Fruit fly (Drosophila melanogaster) whole organism, embryonic: ENCODE data around the gene Mlp84B.

Experiments
- Asciz ChIP-seq: fragments of 200-800 bp; sonication (Bioruptor generic); optimal IDR thresholded peaks from 2 replicates; lab custom pipeline; 2017; ENCODE audit warnings: missing biosample characterization, mild to moderate bottlenecking, missing genetic modification characterization, missing genetic modification reagents
- Atf3 ChIP-seq: fragments of 200-800 bp; sonication (Bioruptor generic); optimal IDR thresholded peaks from 3 replicates; lab custom pipeline; 2016; ENCODE audit warnings: missing biosample characterization, missing genetic modification characterization
- CG10431 ChIP-seq: fragments of 200-800 bp; sonication (Bioruptor generic); optimal IDR thresholded peaks from 3 replicates; lab custom pipeline; 2018; ENCODE audit warnings: missing biosample characterization, mild to moderate bottlenecking, missing genetic modification characterization
- CG11093 ChIP-seq: fragments of 200-800 bp; sonication (Bioruptor generic); IDR thresholded peaks from 3 replicates; pipeline ENCODE4 v1.3.6; 2022; ENCODE audit warnings: missing biosample characterization, missing genetic modification characterization
- CG17385 ChIP-seq: fragments of 200-800 bp; sonication (Bioruptor generic); optimal IDR thresholded peaks from 3 replicates; lab custom pipeline; 2018; ENCODE audit warnings: missing biosample characterization, mild to moderate bottlenecking, missing genetic modification characterization
- CG18599 ChIP-seq: fragments of 200-800 bp; sonication (Bioruptor generic); optimal IDR thresholded peaks from 3 replicates; lab custom pipeline; 2017; ENCODE audit warnings: missing biosample characterization, missing genetic modification characterization, mild to moderate bottlenecking, moderate library complexity, missing genetic modification reagents
- CG2129 ChIP-seq: fragments of 200-800 bp; sonication (Bioruptor generic); IDR thresholded peaks from 2 replicates; pipeline ENCODE4 v1.3.6; 2022; ENCODE audit warnings: missing biosample characterization, missing genetic modification characterization; ENCODE audit not compliant: partially characterized antibody
- CG2202 ChIP-seq: fragments of 200-800 bp; sonication (Bioruptor generic); optimal IDR thresholded peaks from 2 replicates; lab custom pipeline; 2018; ENCODE audit warnings: missing biosample characterization, mild to moderate bottlenecking, missing genetic modification characterization
- CG33213 ChIP-seq: fragments of 200-800 bp; sonication (Bioruptor generic); optimal IDR thresholded peaks from 3 replicates; lab custom pipeline; 2016; ENCODE audit warnings: missing biosample characterization, missing genetic modification characterization
- CG42726 ChIP-seq: fragments of 200-800 bp; sonication (Bioruptor generic); IDR thresholded peaks from 2 replicates; pipeline ENCODE4 v1.3.6; 2022; ENCODE audit warnings: missing biosample characterization, missing genetic modification characterization; ENCODE audit not compliant: partially characterized antibody
- CG7357 ChIP-seq: fragments of 200-800 bp; sonication (Bioruptor generic); IDR thresholded peaks from 3 replicates; pipeline ENCODE4 v1.3.6; 2022; ENCODE audit warnings: missing biosample characterization, missing genetic modification characterization
- CG9797 ChIP-seq: fragments of 200-800 bp; sonication (Bioruptor generic); optimal IDR thresholded peaks from 3 replicates; lab custom pipeline; 2018; ENCODE audit warnings: missing biosample characterization, mild to moderate bottlenecking, missing genetic modification characterization
- CrebB ChIP-seq: fragments of 200-800 bp; sonication (Bioruptor generic); optimal IDR thresholded peaks from 3 replicates; lab custom pipeline; 2018; ENCODE audit warnings: missing biosample characterization, mild to moderate bottlenecking, missing genetic modification characterization
- Dad ChIP-seq: fragments of 200-800 bp; sonication (Bioruptor generic); optimal IDR thresholded peaks from 3 replicates; lab custom pipeline; 2016; ENCODE audit warnings: missing biosample characterization, missing genetic modification characterization
- Dbx ChIP-seq: fragments of 200-800 bp; sonication (Bioruptor generic); IDR thresholded peaks from 3 replicates; pipeline ENCODE4 v1.3.6; 2022; ENCODE audit warnings: missing biosample characterization, missing genetic modification characterization
- Dip3 ChIP-seq: fragments of 200-800 bp; sonication (Bioruptor generic); optimal IDR thresholded peaks from 3 replicates; lab custom pipeline; 2016; ENCODE audit warnings: missing biosample characterization, missing genetic modification characterization
- Doc2 ChIP-seq: fragments of 200-800 bp; sonication (Bioruptor generic); IDR thresholded peaks from 2 replicates; pipeline ENCODE4 v1.3.6; 2022; ENCODE audit warnings: missing biosample characterization, missing genetic modification characterization
- E2f2 ChIP-seq: fragments of 200-800 bp; sonication (Bioruptor generic); IDR thresholded peaks from 2 replicates; pipeline ENCODE4 v1.3.6; 2022; ENCODE audit warnings: missing biosample characterization, missing genetic modification characterization
- ERR ChIP-seq: fragments of 200-800 bp; sonication (Bioruptor generic); optimal IDR thresholded peaks from 2 replicates; lab custom pipeline; 2016; ENCODE audit warnings: missing biosample characterization, missing genetic modification characterization
- Hr78 ChIP-seq, 2 experiments: fragments of 200-800 bp in 1 of 2; fragments of >200 bp in 1 of 2; sonication (Bioruptor generic) in 1 of 2; optimal IDR thresholded peaks; 2 replicates each; lab custom pipeline; 2017 to 2019; ENCODE audit warnings: missing biosample characterization in 2 of 2, missing genetic modification characterization in 2 of 2, mild to moderate bottlenecking in 1 of 2, moderate library complexity in 1 of 2
- Mrtf ChIP-seq: fragments of 200-800 bp; sonication (Bioruptor generic); IDR thresholded peaks from 3 replicates; pipeline ENCODE4 v1.3.6; 2022; ENCODE audit warnings: missing biosample characterization, missing genetic modification characterization
- Opbp ChIP-seq: fragments of 200-800 bp; sonication (Bioruptor generic); IDR thresholded peaks from 3 replicates; pipeline ENCODE4 v1.3.6; 2022; ENCODE audit warnings: missing biosample characterization, missing genetic modification characterization; ENCODE audit not compliant: partially characterized antibody
- PHDP ChIP-seq: fragments of 200-800 bp; sonication (Bioruptor generic); optimal IDR thresholded peaks from 3 replicates; lab custom pipeline; 2018; ENCODE audit warnings: missing biosample characterization, mild to moderate bottlenecking, missing genetic modification characterization, moderate library complexity
- Ravus ChIP-seq: fragments of 200-800 bp; sonication (Bioruptor generic); IDR thresholded peaks from 2 replicates; pipeline ENCODE4 v1.3.6; 2022; ENCODE audit warnings: missing biosample characterization, missing genetic modification characterization
- Rfx ChIP-seq: fragments of 200-800 bp; sonication (Bioruptor generic); IDR thresholded peaks from 2 replicates; pipeline ENCODE4 v1.3.6; 2022; ENCODE audit warnings: missing biosample characterization, missing genetic modification characterization
- Ssrp ChIP-seq: fragments of 200-800 bp; sonication (Bioruptor generic); optimal IDR thresholded peaks from 2 replicates; lab custom pipeline; 2018; ENCODE audit warnings: missing biosample characterization, mild to moderate bottlenecking, missing genetic modification characterization, moderate library complexity
- ara ChIP-seq: fragments of 200-800 bp; sonication (Bioruptor generic); IDR thresholded peaks from 2 replicates; pipeline ENCODE4 v1.3.6; 2022; ENCODE audit warnings: missing biosample characterization, missing genetic modification characterization
- cg ChIP-seq: fragments of 200-800 bp; sonication (Bioruptor generic); optimal IDR thresholded peaks from 3 replicates; lab custom pipeline; 2019; ENCODE audit warnings: missing biosample characterization, mild to moderate bottlenecking, missing genetic modification characterization, moderate library complexity
- chinmo ChIP-seq: fragments of 200-800 bp; sonication (Bioruptor generic); IDR thresholded peaks from 4 replicates; pipeline ENCODE4 v1.3.6; 2022; ENCODE audit warnings: missing biosample characterization, missing genetic modification characterization; ENCODE audit not compliant: partially characterized antibody
- fru ChIP-seq: fragments of >200 bp; optimal IDR thresholded peaks from 2 replicates; lab custom pipeline; 2017
- gro ChIP-seq: fragments of 200-800 bp; sonication (Bioruptor generic); optimal IDR thresholded peaks from 2 replicates; lab custom pipeline; 2016; ENCODE audit warnings: missing biosample characterization, missing genetic modification characterization
- hb ChIP-seq: fragments of 200-800 bp; sonication (Bioruptor generic); IDR thresholded peaks from 3 replicates; pipeline ENCODE4 v1.3.6; 2022; ENCODE audit warnings: missing biosample characterization, missing genetic modification characterization; ENCODE audit not compliant: partially characterized antibody
- hbn ChIP-seq: fragments of 200-800 bp; sonication (Bioruptor generic); IDR thresholded peaks from 2 replicates; pipeline ENCODE4 v1.3.6; 2022; ENCODE audit warnings: missing biosample characterization, missing genetic modification characterization; ENCODE audit not compliant: partially characterized antibody
- hth ChIP-seq: fragments of >200 bp; optimal IDR thresholded peaks from 2 replicates; lab custom pipeline; 2017; ENCODE audit warnings: inconsistent platforms
- insv ChIP-seq, 2 experiments: fragments of 200-800 bp; sonication (Bioruptor generic); optimal IDR thresholded peaks; 3 replicates each; lab custom pipeline; 2016 to 2018; ENCODE audit warnings: missing biosample characterization in 2 of 2, missing genetic modification characterization in 2 of 2
- odd ChIP-seq: fragments of 200-800 bp; sonication (Bioruptor generic); optimal IDR thresholded peaks from 2 replicates; lab custom pipeline; 2017; ENCODE audit warnings: missing biosample characterization, mild to moderate bottlenecking, missing genetic modification characterization
- pan ChIP-seq, 4 experiments: fragments of >200 bp in 3 of 4; fragments of 200-800 bp in 1 of 4; sonication (Bioruptor generic) in 1 of 4; optimal IDR thresholded peaks in 3 of 4; IDR thresholded peaks in 1 of 4; 2 replicates each; pipeline versions ENCODE4 v1.3.6 to Lab custom; 2017 to 2022; ENCODE audit warnings: missing biosample characterization in 2 of 4, missing genetic modification characterization in 2 of 4, mixed read lengths in 1 of 4
- pb ChIP-seq: fragments of 200-800 bp; sonication (Bioruptor generic); optimal IDR thresholded peaks from 3 replicates; lab custom pipeline; 2016; ENCODE audit warnings: missing biosample characterization, missing genetic modification characterization
- prd ChIP-seq, 3 experiments: fragments of >200 bp in 2 of 3; fragments of 200-800 bp in 1 of 3; sonication (Bioruptor generic) in 1 of 3; optimal IDR thresholded peaks in 2 of 3; IDR thresholded peaks in 1 of 3; 2 replicates in 2 of 3; 3 replicates in 1 of 3; pipeline versions ENCODE4 v1.3.6 to Lab custom; 2017 to 2022; ENCODE audit warnings: missing biosample characterization in 1 of 3, missing genetic modification characterization in 1 of 3
- sc ChIP-seq, 3 experiments: fragments of >200 bp in 2 of 3; fragments of 200-800 bp in 1 of 3; sonication (Bioruptor generic) in 1 of 3; optimal IDR thresholded peaks; 2 replicates in 2 of 3; 3 replicates in 1 of 3; lab custom pipeline; 2017; ENCODE audit warnings: mild to moderate bottlenecking in 1 of 3, missing biosample characterization in 1 of 3, missing genetic modification characterization in 1 of 3, missing genetic modification reagents in 1 of 3
- tio ChIP-seq: fragments of 200-800 bp; sonication (Bioruptor generic); optimal IDR thresholded peaks from 2 replicates; lab custom pipeline; 2017; ENCODE audit warnings: missing biosample characterization, missing genetic modification characterization, inconsistent platforms
- tna ChIP-seq: fragments of 200-800 bp; sonication (Bioruptor generic); IDR thresholded peaks from 2 replicates; pipeline ENCODE4 v1.3.6; 2022; ENCODE audit warnings: missing biosample characterization, missing genetic modification characterization; ENCODE audit not compliant: partially characterized antibody
- trem ChIP-seq: fragments of 200-800 bp; optimal IDR thresholded peaks from 3 replicates; lab custom pipeline; 2019; ENCODE audit warnings: missing biosample characterization, mild to moderate bottlenecking, missing genetic modification characterization, moderate library complexity
- ttk ChIP-seq: fragments of 200-800 bp; sonication (Bioruptor generic); IDR thresholded peaks from 2 replicates; pipeline ENCODE4 v2.1.2; 2022; ENCODE audit warnings: missing biosample characterization, missing genetic modification characterization
- wek ChIP-seq: fragments of 200-800 bp; sonication (Bioruptor generic); optimal IDR thresholded peaks from 3 replicates; lab custom pipeline; 2018; ENCODE audit warnings: missing biosample characterization, mild to moderate bottlenecking, missing genetic modification characterization, moderate library complexity
- zen ChIP-seq: fragments of 200-800 bp; sonication (Bioruptor generic); optimal IDR thresholded peaks from 3 replicates; lab custom pipeline; 2018; ENCODE audit warnings: missing biosample characterization, mild to moderate bottlenecking, missing genetic modification characterization, moderate library complexity

The Mlp84B gene

DNA sequence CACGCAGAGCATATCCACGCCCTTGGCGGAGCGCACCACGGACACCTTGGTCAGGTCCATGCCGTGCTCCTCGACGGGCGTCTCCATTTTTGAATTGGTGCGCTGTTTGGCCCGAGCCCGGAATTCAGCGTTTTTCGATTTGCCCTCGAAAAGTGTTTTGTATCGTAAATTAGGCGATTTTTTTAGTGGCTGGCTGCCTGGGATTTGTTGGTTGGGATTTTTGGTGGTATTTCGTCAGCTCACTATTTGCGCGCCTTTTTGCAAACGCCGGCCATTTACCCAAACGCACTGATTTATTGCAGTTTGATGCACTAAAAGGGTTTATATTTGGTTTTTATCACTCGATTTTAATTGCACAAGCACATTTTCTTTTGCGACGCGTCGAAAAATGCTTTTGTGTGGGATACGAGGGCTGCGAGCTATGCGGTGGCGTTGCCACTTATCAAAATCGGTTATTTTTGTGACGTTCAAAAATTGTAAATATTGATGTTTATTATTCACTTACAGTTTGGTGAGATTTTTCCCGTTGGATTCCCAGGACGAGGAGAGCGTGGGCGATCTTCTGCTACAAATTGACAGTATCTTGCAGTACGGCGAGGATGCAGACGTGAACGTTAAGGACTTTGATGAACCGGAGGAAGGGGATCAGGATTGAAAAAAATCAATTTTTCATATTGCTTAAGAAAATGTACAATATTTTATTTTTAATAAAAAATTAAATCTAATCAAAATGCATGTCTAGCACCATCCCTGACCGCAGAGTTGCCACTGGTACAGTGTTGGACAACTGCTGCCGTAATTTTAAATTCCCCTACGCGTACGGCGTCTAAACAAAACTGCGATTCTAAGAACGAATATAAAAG lies 33.2 kb upstream of the Mlp84B start, which contains the start of the genes gfzf and Sas-4 (continued):
- TF ChIP-seq Atf3 (GFP tag; lab: Kevin White, UChicago) (peak; percentile 43), hb (GFP tag; lab: Robert Waterston, UW) (no peak), Mrtf (GFP tag; lab: Robert Waterston, UW) (0 out of 3 replicates have a peak, but pooled peaks have one; percentile 37), Ravus (GFP tag; lab: Robert Waterston, UW) (no peak; the same call in 1 of the 2 replicates), pan (optimal IDR thresholded peaks at IDR 0.05; lab: Kevin White, UChicago) (no peak), pan (GFP tag; optimal IDR thresholded peaks at IDR 0.05 in 1 of 2, IDR thresholded peaks at IDR 0.05 in 1 of 2) (peak in 1 of 2 experiments; percentile 64), ttk (peak; percentile 48; the same call in 1 of the 2 replicates), Dad (GFP tag; lab: Kevin White, UChicago) (no peak), insv (GFP tag; optimal IDR thresholded peaks at IDR 0.05; lab: Kevin White, UChicago) (peak in 1 of 2 experiments; percentile 18), CG42726 (GFP tag; lab: Robert Waterston, UW) (no peak), wek (no peak), Dip3 (GFP tag; lab: Kevin White, UChicago) (peak; percentile 59), gro (no peak), tna (no peak), Rfx (GFP tag; lab: Robert Waterston, UW) (peak; percentile 69), Hr78 (GFP tag; optimal IDR thresholded peaks at IDR 0.05; lab: Kevin White, UChicago) (no peak), CG10431 (GFP tag; lab: Kevin White, UChicago) (no peak), CG2129 (GFP tag; lab: Robert Waterston, UW) (no peak), ERR (GFP tag; lab: Kevin White, UChicago) (no peak), CG11093 (GFP tag; lab: Robert Waterston, UW) (peak; percentile 80; the same call in 2 of the 3 replicates), CG2202 (tag; lab: Kevin White, UChicago) (no peak), hth (lab: Kevin White, UChicago) (no peak), prd (optimal IDR thresholded peaks at IDR 0.05; lab: Kevin White, UChicago) (no peak), prd (GFP tag; IDR thresholded peaks at IDR 0.05; lab: Robert Waterston, UW) (peak; percentile 71; the same call in 2 of the 3 replicates), zen (tag; lab: Kevin White, UChicago) (peak; percentile 39), sc (optimal IDR thresholded peaks at IDR 0.05; lab: Kevin White, UChicago) (no peak), sc (GFP tag; optimal IDR thresholded peaks at IDR 0.05; lab: Kevin White, UChicago) (peak; percentile 8), CG33213 (peak; percentile 42), fru (no peak), Dbx (GFP tag; lab: Robert Waterston, UW) (peak; percentile 54; the same call in 2 of the 3 replicates), Opbp (GFP tag; lab: Robert Waterston, UW) (0 out of 3 replicates have a peak, but pooled peaks have one; percentile 13), Asciz (no peak), hbn (no peak), PHDP (tag; lab: Kevin White, UChicago) (peak; percentile 5), tio (GFP tag; lab: Kevin White, UChicago) (no peak), CrebB (tag; lab: Kevin White, UChicago) (no peak), chinmo (no peak), CG9797 (peak; percentile 43), CG17385 (GFP tag; lab: Kevin White, UChicago) (peak; percentile 46), odd (no peak), pb (no peak), Doc2 (GFP tag; lab: Robert Waterston, UW) (no peak), ara (GFP tag; lab: Robert Waterston, UW) (no peak), Ssrp (tag; lab: Kevin White, UChicago) (peak; percentile 69), CG7357 (GFP tag; lab: Robert Waterston, UW) (peak; percentile 46; the same call in 1 of the 3 replicates), E2f2 (GFP tag; lab: Robert Waterston, UW) (peak; percentile 77), trem (tag; lab: Kevin White, UChicago) (peak; percentile 50), cg (GFP tag; lab: Kevin White, UChicago) (no peak), CG18599 (GFP tag; lab: Kevin White, UChicago) (no peak)
